Worm (Caenorhabditis elegans) whole organism, L4 larva: Measurements from ENCODE around the gene Y51H4A.938.

ENCODE experiments used
- aha-1 ChIP-seq: fragments of 150-350 bp; peaks from one replicate; lab custom pipeline; 2014; ENCODE audit warnings: missing biosample characterization, missing genetic modification characterization
- ceh-20 ChIP-seq: fragments of 200-800 bp; sonication (Bioruptor generic); IDR thresholded peaks from 2 replicates; pipeline ENCODE4 v1.3.6; 2022; ENCODE audit warnings: missing genetic modification reagents, missing genetic modification characterization, missing compliant biosample characterization
- lin-1 ChIP-seq: fragments of 200-800 bp; sonication (Bioruptor generic); IDR thresholded peaks from 2 replicates; pipeline ENCODE4 v1.3.6; 2022; ENCODE audit warnings: missing genetic modification reagents, missing genetic modification characterization, missing compliant biosample characterization
- snpc-1.2 ChIP-seq: fragments of 200-800 bp; sonication (Bioruptor generic); IDR thresholded peaks from 2 replicates; pipeline ENCODE4 v1.3.6; 2022; ENCODE audit warnings: missing genetic modification reagents, missing genetic modification characterization, missing compliant biosample characterization

The Y51H4A.938 gene

ce11 chrIV:16526038-16526437, 45.0 kb downstream of the Y51H4A.938 start, which contains the start of gene Y51H4A.5:
Gene Y51H4A.5 (minus strand): TSS chrIV:16526138.
- peak; percentile 57; the same call in 1 of the 2 replicates for TF ChIP-seq snpc-1.2 (GFP tag; lab: Robert Waterston, UW)
- TF ChIP-seq lin-1, result no peak

DNA sequence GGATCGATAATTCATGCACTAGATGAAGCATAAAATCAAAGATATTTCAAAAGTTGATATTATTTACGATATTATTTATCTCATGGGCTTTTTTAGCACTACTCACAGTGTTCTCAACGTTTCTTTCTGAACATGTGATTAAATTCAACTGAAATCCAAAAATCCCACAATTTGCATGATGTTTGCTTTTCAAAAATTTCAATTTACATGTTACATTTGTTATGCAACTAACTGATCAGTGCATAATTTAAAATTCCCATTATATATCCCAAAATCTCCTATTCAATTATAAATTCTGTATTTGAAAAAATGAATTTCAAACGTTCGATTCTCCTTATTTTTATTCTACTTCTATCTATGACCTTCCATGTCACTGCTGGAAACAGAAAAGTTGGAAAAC, 47.4 kb downstream of the Y51H4A.938 start, which contains the start of gene Y51H4A.937:
TSS of gene Y51H4A.937 (plus strand) at position 301 of the 400 bp plus-strand sequence.
- TF ChIP-seq aha-1 (tag; lab: Kevin White, UChicago) (peak; percentile 84), ceh-20 (GFP tag; lab: Robert Waterston, UW) (no peak)
